Worm (Caenorhabditis elegans) whole organism, midembryonic: Measurements from ENCODE around the gene kel-3.

ENCODE experiments used
- cog-1 ChIP-seq: sonication (generic microtip); optimal IDR thresholded peaks from 2 replicates; lab custom pipeline; 2016; ENCODE audit warnings: missing genetic modification characterization, missing compliant biosample characterization
- flt-1 ChIP-seq: fragments of 200-800 bp; sonication (Bioruptor generic); IDR thresholded peaks from 2 replicates; pipeline ENCODE4 v1.3.6; 2022; ENCODE audit warnings: missing genetic modification characterization, missing compliant biosample characterization
- klf-2 ChIP-seq: fragments of 200-800 bp; sonication (Bioruptor generic); conservative IDR thresholded peaks from 2 replicates; pipeline ENCODE4 v1.3.6; 2022; ENCODE audit warnings: missing genetic modification reagents, missing genetic modification characterization, missing compliant biosample characterization

- TF ChIP-seq cog-1 (tag; lab: Kevin White, UChicago) (no peak), flt-1 (GFP tag; lab: Robert Waterston, UW) (no peak), klf-2 (GFP tag; lab: Robert Waterston, UW) (no peak)
Measured at ce11 chrIII:13435570-13435969, 29.1 kb upstream of the kel-3 start, which contains the start of gene F45G2.8.
